Fruit fly (Drosophila melanogaster): Measurements from ENCODE around the gene lmgA.

dm6 chr2L:8522781-8523180 is 5.6 kb downstream of the lmgA start:
- TF ChIP-seq Eip75B (GFP tag; optimal IDR thresholded peaks at IDR 0.05) = no peak
- TF ChIP-seq fd59A (GFP tag; optimal IDR thresholded peaks at IDR 0.05) = no peak
- TF ChIP-seq Met (GFP tag; optimal IDR thresholded peaks at IDR 0.05) = no peak

Data from whole organism, prepupa.